Worm (Caenorhabditis elegans) whole organism, L1 larva: Measurements from ENCODE around the gene figl-1.

Source experiments
- C16A3.4 ChIP-seq: fragments of 150-350 bp; optimal IDR thresholded peaks from 2 replicates; lab custom pipeline; 2014; ENCODE audit warnings: missing biosample characterization, missing genetic modification characterization
- aha-1 ChIP-seq: fragments of 150-350 bp; optimal IDR thresholded peaks from 2 replicates; lab custom pipeline; 2014; ENCODE audit warnings: missing biosample characterization, missing genetic modification characterization
- aly-2 ChIP-seq: fragments of 150-350 bp; optimal IDR thresholded peaks from 2 replicates; lab custom pipeline; 2014; ENCODE audit warnings: missing biosample characterization, missing genetic modification characterization
- ama-1 ChIP-seq: fragments of 150-350 bp; optimal IDR thresholded peaks from 2 replicates; lab custom pipeline; 2014
- blmp-1 ChIP-seq: fragments of 150-350 bp; optimal IDR thresholded peaks from 2 replicates; lab custom pipeline; 2014; ENCODE audit warnings: missing biosample characterization, missing genetic modification characterization
- ceh-8 ChIP-seq: fragments of 200-800 bp; sonication (Bioruptor generic); optimal IDR thresholded peaks from 2 replicates; lab custom pipeline; 2018; ENCODE audit warnings: mild to moderate bottlenecking, missing genetic modification characterization, moderate library complexity, missing compliant biosample characterization
- ceh-82 ChIP-seq, 3 experiments: fragments of 150-350 bp in 1 of 3; sonication (generic microtip) in 2 of 3; optimal IDR thresholded peaks; 2 replicates each; lab custom pipeline; 2014 to 2017; ENCODE audit warnings: missing biosample characterization in 3 of 3, missing genetic modification characterization in 3 of 3
- ceh-88 ChIP-seq: fragments of 200-800 bp; sonication (Bioruptor generic); IDR thresholded peaks from 2 replicates; pipeline ENCODE4 v1.3.6; 2022; ENCODE audit warnings: missing genetic modification characterization, missing compliant biosample characterization
- ces-1 ChIP-seq: fragments of 150-350 bp; optimal IDR thresholded peaks from 2 replicates; lab custom pipeline; 2014; ENCODE audit warnings: missing biosample characterization, missing genetic modification reagents, missing genetic modification characterization
- dpl-1 ChIP-seq, 3 experiments: fragments of 150-350 bp in 2 of 3; sonication (generic microtip) in 1 of 3; optimal IDR thresholded peaks; 2 replicates each; lab custom pipeline; 2014 to 2017; ENCODE audit warnings: missing biosample characterization in 3 of 3, missing genetic modification characterization in 3 of 3, missing genetic modification reagents in 3 of 3
- dsc-1 ChIP-seq: sonication (generic microtip); optimal IDR thresholded peaks from 2 replicates; lab custom pipeline; 2016; ENCODE audit warnings: mild to moderate bottlenecking, missing genetic modification characterization, missing compliant biosample characterization
- efl-1 ChIP-seq, 4 experiments: fragments of 150-350 bp; optimal IDR thresholded peaks in 3 of 4; peaks in 1 of 4; 1 replicate in 1 of 4; 2 replicates in 3 of 4; lab custom pipeline; 2014; ENCODE audit warnings: missing biosample characterization in 2 of 4, missing genetic modification characterization in 2 of 4, missing genetic modification reagents in 2 of 4
- efl-3 ChIP-seq: fragments of 200-800 bp; sonication (Bioruptor generic); optimal IDR thresholded peaks from 2 replicates; lab custom pipeline; 2018; ENCODE audit warnings: mild to moderate bottlenecking, missing genetic modification characterization, missing compliant biosample characterization
- egl-27 ChIP-seq, 2 experiments: fragments of 150-350 bp in 1 of 2; sonication (generic microtip); optimal IDR thresholded peaks; 3 replicates each; lab custom pipeline; 2017 to 2018; ENCODE audit warnings: missing biosample characterization in 2 of 2, missing genetic modification characterization in 2 of 2, missing genetic modification reagents in 2 of 2
- fkh-10 ChIP-seq: sonication (generic microtip); optimal IDR thresholded peaks from 2 replicates; lab custom pipeline; 2017; ENCODE audit warnings: missing biosample characterization, missing genetic modification reagents, missing genetic modification characterization
- hlh-17 ChIP-seq: fragments of 200-800 bp; sonication (Bioruptor generic); optimal IDR thresholded peaks from 2 replicates; lab custom pipeline; 2018; ENCODE audit warnings: missing genetic modification characterization, mild to moderate bottlenecking, missing compliant biosample characterization, moderate library complexity, borderline replicate concordance
- hlh-4 ChIP-seq: sonication (generic microtip); optimal IDR thresholded peaks from 2 replicates; lab custom pipeline; 2016; ENCODE audit warnings: mild to moderate bottlenecking, missing genetic modification characterization, missing compliant biosample characterization
- irx-1 ChIP-seq: sonication (generic microtip); optimal IDR thresholded peaks from 2 replicates; lab custom pipeline; 2016; ENCODE audit warnings: missing genetic modification characterization, missing compliant biosample characterization
- isw-1 ChIP-seq: fragments of 200-800 bp; sonication (Bioruptor generic); IDR thresholded peaks from 2 replicates; pipeline ENCODE4 v1.3.6; 2022; ENCODE audit warnings: missing genetic modification characterization, missing compliant biosample characterization
- lin-14 ChIP-seq: fragments of 200-800 bp; sonication (Bioruptor generic); optimal IDR thresholded peaks from 2 replicates; lab custom pipeline; 2018; ENCODE audit warnings: mild to moderate bottlenecking, missing genetic modification characterization, moderate library complexity, missing compliant biosample characterization
- lin-15B ChIP-seq: fragments of 150-350 bp; sonication (generic microtip); optimal IDR thresholded peaks from 3 replicates; lab custom pipeline; 2014; ENCODE audit warnings: missing biosample characterization, missing genetic modification characterization
- mab-9 ChIP-seq: fragments of 200-800 bp; sonication (Bioruptor generic); IDR thresholded peaks from 2 replicates; pipeline ENCODE4 v1.3.6; 2022; ENCODE audit warnings: missing genetic modification reagents, missing genetic modification characterization, missing compliant biosample characterization
- mep-1 ChIP-seq: fragments of 150-350 bp; optimal IDR thresholded peaks from 2 replicates; lab custom pipeline; 2014; ENCODE audit warnings: missing biosample characterization, missing genetic modification characterization
- nhr-12 ChIP-seq: sonication (generic microtip); optimal IDR thresholded peaks from 2 replicates; lab custom pipeline; 2017; ENCODE audit warnings: missing biosample characterization, missing genetic modification characterization
- nhr-20 ChIP-seq: sonication (generic microtip); optimal IDR thresholded peaks from 2 replicates; lab custom pipeline; 2016; ENCODE audit warnings: mild to moderate bottlenecking, missing genetic modification characterization, missing compliant biosample characterization
- nhr-47 ChIP-seq: sonication (generic microtip); optimal IDR thresholded peaks from 2 replicates; lab custom pipeline; 2016; ENCODE audit warnings: mild to moderate bottlenecking, missing genetic modification characterization, moderate library complexity, missing compliant biosample characterization
- nhr-71 ChIP-seq: sonication (generic microtip); optimal IDR thresholded peaks from 2 replicates; lab custom pipeline; 2016; ENCODE audit warnings: mild to moderate bottlenecking, missing genetic modification characterization, moderate library complexity, missing compliant biosample characterization
- nhr-76 ChIP-seq: sonication (generic microtip); optimal IDR thresholded peaks from 2 replicates; lab custom pipeline; 2017; ENCODE audit warnings: missing biosample characterization, missing genetic modification characterization
- nhr-77 ChIP-seq: fragments of 150-350 bp; optimal IDR thresholded peaks from 2 replicates; lab custom pipeline; 2014; ENCODE audit warnings: missing biosample characterization, missing genetic modification characterization
- nhr-85 ChIP-seq: sonication (generic microtip); peaks from one replicate; lab custom pipeline; 2016; ENCODE audit warnings: missing genetic modification characterization, inconsistent platforms, missing compliant biosample characterization
- nhr-90 ChIP-seq: sonication (generic microtip); optimal IDR thresholded peaks from 2 replicates; lab custom pipeline; 2016; ENCODE audit warnings: mild to moderate bottlenecking, missing genetic modification characterization, missing compliant biosample characterization; ENCODE audit not compliant: poor library complexity
- pag-3 ChIP-seq: sonication (generic microtip); optimal IDR thresholded peaks from 2 replicates; lab custom pipeline; 2017; ENCODE audit warnings: missing genetic modification characterization, mild to moderate bottlenecking, missing compliant biosample characterization, antibody characterized with exemption, borderline replicate concordance; ENCODE audit not compliant: insufficient read depth
- pax-3 ChIP-seq: fragments of 200-800 bp; sonication (Bioruptor generic); optimal IDR thresholded peaks from 2 replicates; lab custom pipeline; 2018; ENCODE audit warnings: mild to moderate bottlenecking, missing genetic modification characterization, moderate library complexity, missing compliant biosample characterization
- skn-1 ChIP-seq: fragments of 150-350 bp; optimal IDR thresholded peaks from 2 replicates; lab custom pipeline; 2014; ENCODE audit warnings: missing biosample characterization, missing genetic modification characterization
- snpc-4 ChIP-seq: fragments of 150-350 bp; optimal IDR thresholded peaks from 2 replicates; lab custom pipeline; 2014; ENCODE audit warnings: missing biosample characterization, missing genetic modification characterization
- sup-37 ChIP-seq: fragments of 200-800 bp; sonication (Bioruptor generic); optimal IDR thresholded peaks from 2 replicates; lab custom pipeline; 2018; ENCODE audit warnings: mild to moderate bottlenecking, missing genetic modification characterization, missing compliant biosample characterization
- tbx-2 ChIP-seq: sonication (generic microtip); optimal IDR thresholded peaks from 2 replicates; lab custom pipeline; 2016; ENCODE audit warnings: missing genetic modification characterization, missing compliant biosample characterization
- unc-130 ChIP-seq: fragments of 150-350 bp; optimal IDR thresholded peaks from 2 replicates; lab custom pipeline; 2017; ENCODE audit warnings: missing biosample characterization, missing genetic modification characterization, inconsistent platforms
- unc-30 ChIP-seq: sonication (generic microtip); optimal IDR thresholded peaks from 2 replicates; lab custom pipeline; 2017; ENCODE audit warnings: missing biosample characterization, missing genetic modification characterization
- unc-98 ChIP-seq: fragments of 200-800 bp; sonication (Bioruptor generic); IDR thresholded peaks from 2 replicates; pipeline ENCODE4 v1.3.6; 2022; ENCODE audit warnings: missing genetic modification characterization, missing compliant biosample characterization
- ztf-11 ChIP-seq, 2 experiments: sonication (generic microtip); optimal IDR thresholded peaks; 2 replicates each; lab custom pipeline; 2016 to 2017; ENCODE audit warnings: missing genetic modification characterization in 2 of 2, missing biosample characterization in 1 of 2, missing compliant biosample characterization in 1 of 2

figl-1 gene

DNA sequence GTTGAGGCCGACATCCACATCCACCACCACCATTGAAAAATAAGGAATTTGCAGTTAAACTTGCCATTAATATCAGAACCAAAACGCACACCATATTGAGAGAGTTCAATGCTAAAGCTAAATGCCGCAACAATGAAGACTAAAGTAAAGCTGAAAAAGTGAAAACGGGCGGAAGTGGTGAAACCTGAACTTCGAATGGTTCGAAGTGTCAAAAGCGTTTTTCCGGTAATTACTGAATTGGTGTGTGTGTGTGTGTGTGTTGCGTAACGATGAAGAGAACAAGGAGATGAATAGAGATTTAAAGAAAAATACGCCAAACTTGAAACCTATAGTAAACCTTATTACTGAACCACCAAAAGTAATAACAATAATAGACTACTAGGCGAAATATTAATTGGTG, 18.7 kb upstream of the figl-1 start, which contains the start of gene grl-13:
TSS of gene grl-13 (minus strand) at position 101 of the 400 bp plus-strand sequence.
- no peak for TF ChIP-seq ceh-88 (GFP tag; lab: Robert Waterston, UW)
- no peak for TF ChIP-seq ztf-11 (tag; optimal IDR thresholded peaks at IDR 0.05; lab: Kevin White, UChicago)
- TF ChIP-seq lin-14 = no peak
- TF ChIP-seq ceh-8 (GFP tag; lab: Kevin White, UChicago) = no peak

DNA sequence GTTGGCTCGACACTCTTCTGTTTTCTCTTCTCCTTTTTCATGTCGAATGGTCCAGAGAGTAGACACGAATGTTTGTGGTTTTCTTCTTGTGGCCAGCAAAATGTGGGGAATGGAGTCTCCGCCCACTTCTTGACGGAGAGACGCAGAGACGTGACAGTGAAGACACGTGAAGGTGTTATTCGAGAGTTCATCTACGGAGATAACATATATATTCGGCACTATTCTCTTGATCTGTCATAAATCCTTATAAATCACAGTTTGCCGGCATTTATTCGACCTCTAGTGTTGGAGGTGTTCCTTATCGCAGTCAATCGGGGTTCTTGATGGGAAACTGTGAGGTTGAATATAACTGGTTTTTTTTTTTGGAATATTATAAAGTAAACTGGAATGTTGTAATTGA, 15.7 kb upstream of the figl-1 start, which contains the start of gene F32D1.3:
TSS of gene F32D1.3 (minus strand) at position 65 of the 400 bp plus-strand sequence.
- TF ChIP-seq blmp-1 (peak; percentile 12), efl-1 (optimal IDR thresholded peaks at IDR 0.05; lab: Kevin White, UChicago) (no peak), efl-1 (GFP tag; optimal IDR thresholded peaks at IDR 0.05 in 1 of 2; lab: Kevin White, UChicago) (no peak), lin-15B (no peak), nhr-85 (tag; lab: Kevin White, UChicago) (no peak), dsc-1 (tag; lab: Kevin White, UChicago) (no peak)

DNA sequence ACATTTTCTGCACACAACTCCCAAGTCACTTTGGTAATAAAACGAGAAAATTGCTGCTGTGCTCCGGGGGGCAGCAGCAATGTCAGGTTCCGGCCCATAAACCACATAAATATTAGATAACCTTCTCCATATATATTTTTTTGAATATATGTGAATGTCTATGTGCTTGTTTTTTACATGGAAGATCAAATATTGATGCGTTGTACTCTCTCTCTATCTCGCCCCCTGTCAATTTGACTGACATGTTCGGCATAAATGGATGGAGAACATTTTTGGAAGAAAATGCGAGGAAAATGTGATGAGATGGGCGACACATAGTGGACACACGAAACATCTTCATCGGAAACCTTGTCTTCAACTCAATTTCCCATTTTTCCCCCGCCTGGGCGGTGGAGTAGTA, 14.2 kb upstream of the figl-1 start:
- TF ChIP-seq unc-30 (tag; lab: Kevin White, UChicago) = no peak
- no peak for TF ChIP-seq isw-1 (GFP tag; lab: Robert Waterston, UW)
- TF ChIP-seq nhr-47 (tag; lab: Kevin White, UChicago) = no peak
- no peak for TF ChIP-seq nhr-77
- TF ChIP-seq nhr-76 = no peak
- no peak for TF ChIP-seq pax-3 (tag; lab: Kevin White, UChicago)
- TF ChIP-seq lin-14 = peak; percentile 46
- no peak for TF ChIP-seq nhr-85 (tag; lab: Kevin White, UChicago)
- TF ChIP-seq egl-27 (tag; optimal IDR thresholded peaks at IDR 0.05; lab: Kevin White, UChicago) = no peak

DNA sequence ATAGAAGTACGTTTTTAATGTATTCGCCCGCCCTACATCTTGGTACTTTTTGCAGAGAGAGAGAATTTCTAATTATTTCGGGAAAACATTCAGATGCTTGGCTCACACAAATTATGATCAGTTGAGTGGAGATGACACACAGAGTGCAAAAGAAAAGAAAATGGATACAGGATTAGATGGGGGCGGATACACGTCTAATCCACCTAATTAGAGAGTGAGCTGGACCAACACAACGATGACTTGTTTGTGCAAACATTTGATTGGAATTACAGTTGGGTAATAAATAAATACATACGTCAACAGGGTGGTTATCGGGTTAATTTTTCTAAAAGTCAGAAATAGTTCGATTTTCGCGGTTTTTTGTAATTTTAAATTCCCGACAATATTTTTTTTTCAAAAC, 13.3 kb upstream of the figl-1 start:
- TF ChIP-seq unc-30 (tag; lab: Kevin White, UChicago) = no peak
- no peak for TF ChIP-seq sup-37 (GFP tag; lab: Kevin White, UChicago)
- peak; percentile 37 for TF ChIP-seq lin-14
- no peak for TF ChIP-seq ceh-82 (tag; optimal IDR thresholded peaks at IDR 0.05; lab: Kevin White, UChicago)
- TF ChIP-seq efl-3 (GFP tag; lab: Kevin White, UChicago) = no peak
- TF ChIP-seq irx-1 (tag; lab: Kevin White, UChicago) = no peak
- peak; percentile 74 for TF ChIP-seq dsc-1 (tag; lab: Kevin White, UChicago)
- TF ChIP-seq, all 84 proteins: peak for 2

DNA sequence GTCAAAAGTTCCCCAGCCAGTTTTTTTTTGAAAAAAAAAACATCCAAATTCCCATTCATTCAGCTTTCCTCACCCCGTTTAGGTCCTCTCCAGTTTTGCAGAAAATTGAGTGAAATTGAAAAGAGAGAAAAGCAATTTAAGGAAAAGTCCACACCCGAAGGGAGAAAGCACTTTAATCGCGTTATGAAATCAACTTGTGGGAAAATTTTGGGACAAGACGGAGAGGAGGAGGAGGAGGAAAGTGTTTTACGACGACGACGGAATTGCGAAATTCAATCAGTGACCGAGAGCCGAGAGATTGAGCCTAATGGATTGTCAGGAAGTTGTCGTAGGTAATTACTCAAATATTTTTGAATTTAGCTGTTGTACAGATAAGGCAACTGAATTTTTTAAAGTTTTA, 11.6 kb upstream of the figl-1 start:
- TF ChIP-seq skn-1 (tag; lab: Kevin White, UChicago) (peak; percentile 38), unc-98 (GFP tag; lab: Robert Waterston, UW) (no peak), ceh-88 (GFP tag; lab: Robert Waterston, UW) (no peak), nhr-47 (tag; lab: Kevin White, UChicago) (peak; percentile 22), nhr-71 (peak; percentile 46), nhr-77 (no peak), ces-1 (GFP tag; lab: Kevin White, UChicago) (peak; percentile 36), lin-14 (peak; percentile 80), isw-1 (GFP tag; lab: Robert Waterston, UW) (no peak), efl-1 (optimal IDR thresholded peaks at IDR 0.05; lab: Kevin White, UChicago) (no peak), efl-1 (GFP tag; optimal IDR thresholded peaks at IDR 0.05 in 1 of 2; lab: Kevin White, UChicago) (no peak), mab-9 (no peak), hlh-17 (no peak), ceh-8 (GFP tag; lab: Kevin White, UChicago) (peak; percentile 49), tbx-2 (tag; lab: Kevin White, UChicago) (peak; percentile 64), pag-3 (tag; lab: Kevin White, UChicago) (no peak), nhr-12 (tag; lab: Kevin White, UChicago) (no peak), ama-1 (lab: Kevin White, UChicago) (no peak), fkh-10 (GFP tag; lab: Kevin White, UChicago) (no peak), ztf-11 (tag; optimal IDR thresholded peaks at IDR 0.05; lab: Kevin White, UChicago) (no peak), irx-1 (tag; lab: Kevin White, UChicago) (peak; percentile 21), nhr-90 (tag; lab: Kevin White, UChicago) (no peak), aly-2 (tag; lab: Kevin White, UChicago) (no peak), unc-30 (tag; lab: Kevin White, UChicago) (no peak), pax-3 (tag; lab: Kevin White, UChicago) (no peak), lin-15B (no peak), snpc-4 (tag; lab: Kevin White, UChicago) (no peak), dpl-1 (GFP tag; optimal IDR thresholded peaks at IDR 0.05; lab: Kevin White, UChicago) (no peak), hlh-4 (no peak), aha-1 (no peak), nhr-20 (tag; lab: Kevin White, UChicago) (no peak), egl-27 (tag; optimal IDR thresholded peaks at IDR 0.05; lab: Kevin White, UChicago) (no peak), mep-1 (tag; lab: Kevin White, UChicago) (peak; percentile 7), unc-130 (tag; lab: Kevin White, UChicago) (no peak), C16A3.4 (tag; lab: Kevin White, UChicago) (no peak)
